Worm (Caenorhabditis elegans) whole organism, young adult: Measurements from ENCODE around the gene cyp-13A6.

ENCODE experiments used
- B0035.1 ChIP-seq: sonication (generic microtip); optimal IDR thresholded peaks from 2 replicates; lab custom pipeline; 2016; ENCODE audit warnings: missing genetic modification characterization, mild to moderate bottlenecking, missing compliant biosample characterization, missing genotype, missing genetic modification reagents
- F10E7.11 ChIP-seq: sonication (generic microtip); optimal IDR thresholded peaks from 2 replicates; lab custom pipeline; 2017; ENCODE audit warnings: mild to moderate bottlenecking, missing genetic modification characterization, moderate library complexity, missing compliant biosample characterization
- F49E8.2 ChIP-seq: sonication (generic microtip); optimal IDR thresholded peaks from 3 replicates; lab custom pipeline; 2017; ENCODE audit warnings: missing genetic modification characterization, mild to moderate bottlenecking, missing compliant biosample characterization, antibody characterized with exemption, moderate library complexity; ENCODE audit not compliant: insufficient read depth
- F55B11.4 ChIP-seq: sonication (generic microtip); optimal IDR thresholded peaks from 2 replicates; lab custom pipeline; 2016; ENCODE audit warnings: missing compliant biosample characterization, missing genetic modification characterization, borderline replicate concordance; ENCODE audit not compliant: insufficient read depth
- T07F8.4 ChIP-seq: sonication (generic microtip); optimal IDR thresholded peaks from 2 replicates; lab custom pipeline; 2016; ENCODE audit warnings: mild to moderate bottlenecking, missing genetic modification characterization, moderate library complexity, missing compliant biosample characterization
- Y67H2A.10 ChIP-seq: fragments of 200-800 bp; sonication (Bioruptor generic); conservative IDR thresholded peaks from 2 replicates; pipeline ENCODE4 v1.3.6; 2022; ENCODE audit warnings: missing genetic modification reagents, missing genetic modification characterization, missing compliant biosample characterization
- ZK185.1 ChIP-seq: sonication (generic microtip); optimal IDR thresholded peaks from 2 replicates; lab custom pipeline; 2016; ENCODE audit warnings: mild to moderate bottlenecking, missing genetic modification characterization, missing compliant biosample characterization; ENCODE audit not compliant: poor library complexity, severe bottlenecking
- attf-5 ChIP-seq: fragments of 200-800 bp; sonication (Bioruptor generic); optimal IDR thresholded peaks from 2 replicates; lab custom pipeline; 2018; ENCODE audit warnings: mild to moderate bottlenecking, missing genetic modification characterization, missing compliant biosample characterization
- bed-1 ChIP-seq: fragments of 200-800 bp; sonication (Bioruptor generic); IDR thresholded peaks from 2 replicates; pipeline ENCODE4 v1.3.6; 2022; ENCODE audit warnings: missing genetic modification reagents, missing genetic modification characterization, missing compliant biosample characterization
- cebp-1 ChIP-seq, 2 experiments: fragments of 200-800 bp in 1 of 2; sonication (Bioruptor generic) in 1 of 2; sonication (generic microtip) in 1 of 2; IDR thresholded peaks in 1 of 2; optimal IDR thresholded peaks in 1 of 2; 2 replicates each; pipeline versions ENCODE4 v1.3.6 to Lab custom; 2017 to 2022; ENCODE audit warnings: missing compliant biosample characterization in 2 of 2, missing genetic modification characterization in 2 of 2, mild to moderate bottlenecking in 1 of 2, missing genetic modification reagents in 1 of 2, moderate library complexity in 1 of 2
- cebp-2 ChIP-seq: fragments of 200-800 bp; sonication (Bioruptor generic); IDR thresholded peaks from 2 replicates; pipeline ENCODE4 v1.3.6; 2022; ENCODE audit warnings: missing genetic modification characterization, missing compliant biosample characterization
- ceh-40 ChIP-seq: fragments of 200-800 bp; sonication (Bioruptor generic); IDR thresholded peaks from 2 replicates; pipeline ENCODE4 v1.3.6; 2022; ENCODE audit warnings: missing genetic modification characterization, missing compliant biosample characterization
- ceh-58 ChIP-seq: fragments of 200-800 bp; sonication (Bioruptor generic); IDR thresholded peaks from 2 replicates; pipeline ENCODE4 v1.3.6; 2022; ENCODE audit warnings: missing genetic modification characterization, missing compliant biosample characterization
- chd-7 ChIP-seq: sonication (generic microtip); optimal IDR thresholded peaks from 2 replicates; lab custom pipeline; 2016; ENCODE audit warnings: mild to moderate bottlenecking, missing genetic modification characterization, moderate library complexity, missing compliant biosample characterization
- dpff-1 ChIP-seq: sonication (generic microtip); optimal IDR thresholded peaks from 2 replicates; lab custom pipeline; 2017; ENCODE audit warnings: mild to moderate bottlenecking, missing genetic modification characterization, missing compliant biosample characterization
- efl-1 ChIP-seq: fragments of 150-350 bp; optimal IDR thresholded peaks from 2 replicates; lab custom pipeline; 2014; ENCODE audit warnings: missing biosample characterization, missing genetic modification reagents, missing genetic modification characterization
- fkh-3 ChIP-seq: sonication (generic microtip); optimal IDR thresholded peaks from 2 replicates; lab custom pipeline; 2016; ENCODE audit warnings: mild to moderate bottlenecking, missing genetic modification characterization, missing compliant biosample characterization
- hlh-12 ChIP-seq: sonication (generic microtip); optimal IDR thresholded peaks from 2 replicates; lab custom pipeline; 2016; ENCODE audit warnings: missing genetic modification characterization, missing compliant biosample characterization
- hmg-1.2 ChIP-seq: fragments of 200-800 bp; sonication (Bioruptor generic); IDR thresholded peaks from 2 replicates; pipeline ENCODE4 v1.3.6; 2022; ENCODE audit warnings: missing genetic modification reagents, missing genetic modification characterization, missing compliant biosample characterization
- hrde-1 ChIP-seq: sonication (generic microtip); optimal IDR thresholded peaks from 2 replicates; lab custom pipeline; 2016; ENCODE audit warnings: missing genetic modification characterization, mild to moderate bottlenecking, missing compliant biosample characterization, moderate library complexity, missing genotype, missing genetic modification reagents, borderline replicate concordance
- let-607 ChIP-seq, 2 experiments: fragments of 200-800 bp in 1 of 2; sonication (Bioruptor generic) in 1 of 2; sonication (generic microtip) in 1 of 2; optimal IDR thresholded peaks; 2 replicates each; lab custom pipeline; 2016 to 2018; ENCODE audit warnings: mild to moderate bottlenecking in 2 of 2, missing compliant biosample characterization in 2 of 2, missing genetic modification characterization in 2 of 2, moderate library complexity in 2 of 2, missing genotype in 1 of 2
- lin-54 ChIP-seq: fragments of 200-800 bp; sonication (Bioruptor generic); optimal IDR thresholded peaks from 2 replicates; lab custom pipeline; 2018; ENCODE audit warnings: mild to moderate bottlenecking, missing genetic modification characterization, missing compliant biosample characterization
- lsy-27 ChIP-seq: sonication (generic microtip); optimal IDR thresholded peaks from 2 replicates; lab custom pipeline; 2017; ENCODE audit warnings: missing genetic modification characterization, mild to moderate bottlenecking, missing compliant biosample characterization, antibody characterized with exemption, missing genotype, borderline replicate concordance; ENCODE audit not compliant: insufficient read depth
- mel-28 ChIP-seq: sonication (generic microtip); optimal IDR thresholded peaks from 2 replicates; lab custom pipeline; 2016; ENCODE audit warnings: borderline replicate concordance, mild to moderate bottlenecking, missing genetic modification characterization, missing compliant biosample characterization
- nfya-2 ChIP-seq: fragments of 200-800 bp; sonication (Bioruptor generic); IDR thresholded peaks from 2 replicates; pipeline ENCODE4 v1.3.6; 2022; ENCODE audit warnings: missing genetic modification reagents, missing genetic modification characterization, missing compliant biosample characterization
- nfyb-1 ChIP-seq: fragments of 200-800 bp; sonication (Bioruptor generic); IDR thresholded peaks from 2 replicates; pipeline ENCODE4 v1.3.6; 2022; ENCODE audit warnings: missing genetic modification reagents, missing genetic modification characterization, missing compliant biosample characterization
- nhr-120 ChIP-seq: fragments of 200-800 bp; sonication (Bioruptor generic); IDR thresholded peaks from 2 replicates; pipeline ENCODE4 v1.3.6; 2022; ENCODE audit warnings: missing genetic modification characterization, missing compliant biosample characterization
- nhr-179 ChIP-seq: sonication (generic microtip); optimal IDR thresholded peaks from 2 replicates; lab custom pipeline; 2016; ENCODE audit warnings: mild to moderate bottlenecking, missing genetic modification characterization, missing compliant biosample characterization
- nhr-80 ChIP-seq: sonication (generic microtip); optimal IDR thresholded peaks from 2 replicates; lab custom pipeline; 2016; ENCODE audit warnings: missing genetic modification characterization, missing compliant biosample characterization
- rec-8 ChIP-seq, 2 experiments: sonication (generic microtip); optimal IDR thresholded peaks; 2 replicates each; lab custom pipeline; 2016; ENCODE audit warnings: mild to moderate bottlenecking in 2 of 2, missing genetic modification characterization in 2 of 2, missing genetic modification reagents in 2 of 2, missing genotype in 2 of 2, missing biosample characterization in 1 of 2, missing compliant biosample characterization in 1 of 2, moderate library complexity in 1 of 2
- repo-1 ChIP-seq: sonication (generic microtip); optimal IDR thresholded peaks from 2 replicates; lab custom pipeline; 2017; ENCODE audit warnings: mild to moderate bottlenecking, missing genetic modification characterization, missing compliant biosample characterization
- rpc-1 ChIP-seq, 2 experiments: fragments of 150-350 bp in 1 of 2; sonication (generic microtip) in 1 of 2; optimal IDR thresholded peaks; 2 replicates each; lab custom pipeline; 2014 to 2018; ENCODE audit warnings: missing biosample characterization in 1 of 2, missing genetic modification characterization in 1 of 2, missing genetic modification reagents in 1 of 2, missing genotype in 1 of 2
- snpc-1.1 ChIP-seq: sonication (generic microtip); optimal IDR thresholded peaks from 2 replicates; lab custom pipeline; 2017; ENCODE audit warnings: missing genetic modification characterization, mild to moderate bottlenecking, missing compliant biosample characterization, antibody characterized with exemption, moderate library complexity, missing genotype, missing genetic modification reagents; ENCODE audit not compliant: insufficient read depth
- tbp1 ChIP-seq: fragments of 200-800 bp; sonication (Bioruptor generic); optimal IDR thresholded peaks from 2 replicates; lab custom pipeline; 2018; ENCODE audit warnings: mild to moderate bottlenecking, missing genetic modification characterization, missing compliant biosample characterization
- zfh-2 ChIP-seq: fragments of 200-800 bp; sonication (Bioruptor generic); conservative IDR thresholded peaks from 2 replicates; pipeline ENCODE4 v1.3.6; 2022; ENCODE audit warnings: missing genetic modification reagents, missing genetic modification characterization, missing compliant biosample characterization
- zim-3 ChIP-seq: sonication (generic microtip); optimal IDR thresholded peaks from 2 replicates; lab custom pipeline; 2017; ENCODE audit warnings: mild to moderate bottlenecking, missing genetic modification characterization, moderate library complexity, missing compliant biosample characterization
- ztf-22 ChIP-seq: fragments of 200-800 bp; sonication (Bioruptor generic); optimal IDR thresholded peaks from 2 replicates; lab custom pipeline; 2018; ENCODE audit warnings: mild to moderate bottlenecking, missing genetic modification characterization, moderate library complexity, missing compliant biosample characterization
- ztf-26 ChIP-seq: sonication (generic microtip); optimal IDR thresholded peaks from 2 replicates; lab custom pipeline; 2017; ENCODE audit warnings: missing genetic modification characterization, missing compliant biosample characterization
- ztf-6 ChIP-seq: fragments of 200-800 bp; sonication (Bioruptor generic); IDR thresholded peaks from 2 replicates; pipeline ENCODE4 v1.3.6; 2022; ENCODE audit warnings: missing genetic modification reagents, missing genetic modification characterization, missing compliant biosample characterization

The cyp-13A6 gene

DNA sequence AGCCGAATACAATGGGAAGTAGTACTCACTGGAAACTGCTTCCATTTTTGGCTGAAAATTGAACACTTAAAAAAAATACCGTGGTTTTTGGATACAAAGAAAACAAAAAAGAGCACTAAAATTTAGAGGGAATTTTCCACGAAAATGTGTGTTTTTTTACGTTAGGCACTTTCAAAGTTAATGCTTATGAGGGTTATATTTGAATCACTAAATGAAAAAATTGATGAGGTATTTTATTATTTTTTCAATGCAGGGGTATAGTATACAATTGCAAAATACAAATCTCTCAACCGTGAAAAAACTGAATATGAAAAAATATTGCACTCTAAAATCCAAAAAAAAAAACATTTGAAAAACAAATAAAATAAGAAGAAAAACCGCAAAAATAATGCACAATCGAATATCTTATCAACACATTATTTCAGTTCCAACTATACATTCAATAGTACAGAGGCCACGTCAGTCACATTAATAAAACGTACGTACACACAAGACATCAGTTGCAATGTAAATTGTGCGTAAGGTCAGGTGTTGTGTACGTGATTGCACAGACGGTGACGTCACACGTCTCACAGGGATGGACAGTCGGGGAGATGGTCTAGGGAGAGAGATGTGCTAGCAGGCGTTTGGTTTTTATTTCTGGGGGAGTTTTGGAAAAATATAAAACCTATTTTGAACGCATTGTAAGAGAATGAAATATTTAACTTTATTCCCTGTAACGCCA lies 32.7 kb downstream of the cyp-13A6 start, which contains the start of gene aqp-10 (continued):
- TF ChIP-seq bed-1 (GFP tag; lab: Robert Waterston, UW) (no peak), lin-54 (GFP tag; lab: Kevin White, UChicago) (peak; percentile 37), ZK185.1 (tag; lab: Kevin White, UChicago) (peak; percentile 38), ceh-40 (GFP tag; lab: Robert Waterston, UW) (no peak), zim-3 (tag; lab: Kevin White, UChicago) (no peak), tbp1 (GFP tag; lab: Kevin White, UChicago) (peak; percentile 29), nfya-2 (GFP tag; lab: Robert Waterston, UW) (no peak), zfh-2 (GFP tag; lab: Robert Waterston, UW) (no peak), F55B11.4 (no peak), nhr-179 (no peak), cebp-2 (GFP tag; lab: Robert Waterston, UW) (no peak), mel-28 (tag; lab: Kevin White, UChicago) (no peak), ztf-6 (GFP tag; lab: Robert Waterston, UW) (no peak), rec-8 (tag; optimal IDR thresholded peaks at IDR 0.05; lab: Kevin White, UChicago) (no peak), chd-7 (tag; lab: Kevin White, UChicago) (no peak), nfyb-1 (GFP tag; lab: Robert Waterston, UW) (0 out of 2 replicates have a peak, but pooled peaks have one; percentile 41), dpff-1 (tag; lab: Kevin White, UChicago) (no peak), F10E7.11 (tag; lab: Kevin White, UChicago) (no peak), efl-1 (no peak), cebp-1 (GFP tag; IDR thresholded peaks at IDR 0.05; lab: Robert Waterston, UW) (no peak), cebp-1 (tag; optimal IDR thresholded peaks at IDR 0.05; lab: Kevin White, UChicago) (peak; percentile 60), hrde-1 (tag; lab: Kevin White, UChicago) (no peak), ceh-58 (no peak), hmg-1.2 (0 out of 2 replicates have a peak, but pooled peaks have one; percentile 14), repo-1 (peak; percentile 67), B0035.1 (no peak), Y67H2A.10 (no peak), T07F8.4 (tag; lab: Kevin White, UChicago) (no peak), F49E8.2 (tag; lab: Kevin White, UChicago) (no peak), ztf-26 (tag; lab: Kevin White, UChicago) (no peak), rpc-1 (optimal IDR thresholded peaks at IDR 0.05; lab: Kevin White, UChicago) (no peak), rpc-1 (tag; optimal IDR thresholded peaks at IDR 0.05; lab: Kevin White, UChicago) (no peak), ztf-22 (GFP tag; lab: Kevin White, UChicago) (no peak), attf-5 (GFP tag; lab: Kevin White, UChicago) (peak; percentile 14), fkh-3 (no peak), hlh-12 (tag; lab: Kevin White, UChicago) (no peak), lsy-27 (tag; lab: Kevin White, UChicago) (no peak), let-607 (tag; optimal IDR thresholded peaks at IDR 0.05; lab: Kevin White, UChicago) (peak; percentile 95), snpc-1.1 (no peak), nhr-120 (GFP tag; lab: Robert Waterston, UW) (no peak), nhr-80 (tag; lab: Kevin White, UChicago) (peak; percentile 82)
